Worm (Caenorhabditis elegans) whole organism, early embryonic: ENCODE measurements around the gene F10C1.3.

Source experiments
- ama-1 ChIP-seq: fragments of 150-350 bp; optimal IDR thresholded peaks from 2 replicates; lab custom pipeline; 2014
- hmbx-1 ChIP-seq: sonication (generic microtip); optimal IDR thresholded peaks from 2 replicates; lab custom pipeline; 2016; ENCODE audit warnings: mild to moderate bottlenecking, missing genetic modification characterization, missing compliant biosample characterization
- hmg-4 ChIP-seq: fragments of 200-800 bp; sonication (Bioruptor generic); optimal IDR thresholded peaks from 2 replicates; lab custom pipeline; 2018; ENCODE audit warnings: mild to moderate bottlenecking, missing genetic modification characterization, missing compliant biosample characterization
- tbx-37 ChIP-seq: fragments of 200-800 bp; sonication (Bioruptor generic); conservative IDR thresholded peaks from 2 replicates; pipeline ENCODE4 v1.3.6; 2022; ENCODE audit warnings: missing genetic modification reagents, missing genetic modification characterization, missing compliant biosample characterization

ce11 chrII:5715745-5716357 is 41.7 kb downstream of the F10C1.3 start, which contains the start of the genes C18A3.10 and C18A3.3:
- TF ChIP-seq hmbx-1 (tag; lab: Kevin White, UChicago), result no peak
- TF ChIP-seq ama-1 (lab: Kevin White, UChicago), result no peak
- no peak for TF ChIP-seq hmg-4 (GFP tag; lab: Kevin White, UChicago)
- no peak for TF ChIP-seq tbx-37 (GFP tag; lab: Robert Waterston, UW)
